Worm (Caenorhabditis elegans) whole organism, midembryonic: ENCODE results near the gene inpp-1.

Source experiments
- T22C8.4 ChIP-seq: fragments of 200-800 bp; sonication (Bioruptor generic); IDR thresholded peaks from 2 replicates; pipeline ENCODE4 v1.3.6; 2022; ENCODE audit warnings: missing genetic modification characterization, missing compliant biosample characterization
- cog-1 ChIP-seq: sonication (generic microtip); optimal IDR thresholded peaks from 2 replicates; lab custom pipeline; 2016; ENCODE audit warnings: missing genetic modification characterization, missing compliant biosample characterization
- flt-1 ChIP-seq: fragments of 200-800 bp; sonication (Bioruptor generic); IDR thresholded peaks from 2 replicates; pipeline ENCODE4 v1.3.6; 2022; ENCODE audit warnings: missing genetic modification characterization, missing compliant biosample characterization
- klf-2 ChIP-seq: fragments of 200-800 bp; sonication (Bioruptor generic); conservative IDR thresholded peaks from 2 replicates; pipeline ENCODE4 v1.3.6; 2022; ENCODE audit warnings: missing genetic modification reagents, missing genetic modification characterization, missing compliant biosample characterization
- med-1 ChIP-seq: sonication (generic microtip); optimal IDR thresholded peaks from 2 replicates; lab custom pipeline; 2017; ENCODE audit warnings: missing genetic modification characterization, mild to moderate bottlenecking, missing compliant biosample characterization, antibody characterized with exemption, missing genetic modification reagents; ENCODE audit not compliant: insufficient read depth
- ref-1 ChIP-seq: fragments of 200-800 bp; sonication (Bioruptor generic); conservative IDR thresholded peaks from 2 replicates; pipeline ENCODE4 v1.3.6; 2022; ENCODE audit warnings: missing genetic modification reagents, missing genetic modification characterization, missing compliant biosample characterization
- tab-1 ChIP-seq: fragments of 200-800 bp; sonication (Bioruptor generic); IDR thresholded peaks from 2 replicates; pipeline ENCODE4 v1.3.6; 2022; ENCODE audit warnings: missing genetic modification characterization, missing compliant biosample characterization
- ztf-23 ChIP-seq: fragments of 200-800 bp; sonication (Bioruptor generic); IDR thresholded peaks from 2 replicates; pipeline ENCODE4 v1.3.6; 2022; ENCODE audit warnings: missing genetic modification reagents, missing genetic modification characterization, missing compliant biosample characterization
- ztf-29 ChIP-seq: fragments of 200-800 bp; sonication (Bioruptor generic); IDR thresholded peaks from 2 replicates; pipeline ENCODE4 v1.3.6; 2022; ENCODE audit warnings: missing genetic modification reagents, missing genetic modification characterization, missing compliant biosample characterization

The inpp-1 gene

DNA sequence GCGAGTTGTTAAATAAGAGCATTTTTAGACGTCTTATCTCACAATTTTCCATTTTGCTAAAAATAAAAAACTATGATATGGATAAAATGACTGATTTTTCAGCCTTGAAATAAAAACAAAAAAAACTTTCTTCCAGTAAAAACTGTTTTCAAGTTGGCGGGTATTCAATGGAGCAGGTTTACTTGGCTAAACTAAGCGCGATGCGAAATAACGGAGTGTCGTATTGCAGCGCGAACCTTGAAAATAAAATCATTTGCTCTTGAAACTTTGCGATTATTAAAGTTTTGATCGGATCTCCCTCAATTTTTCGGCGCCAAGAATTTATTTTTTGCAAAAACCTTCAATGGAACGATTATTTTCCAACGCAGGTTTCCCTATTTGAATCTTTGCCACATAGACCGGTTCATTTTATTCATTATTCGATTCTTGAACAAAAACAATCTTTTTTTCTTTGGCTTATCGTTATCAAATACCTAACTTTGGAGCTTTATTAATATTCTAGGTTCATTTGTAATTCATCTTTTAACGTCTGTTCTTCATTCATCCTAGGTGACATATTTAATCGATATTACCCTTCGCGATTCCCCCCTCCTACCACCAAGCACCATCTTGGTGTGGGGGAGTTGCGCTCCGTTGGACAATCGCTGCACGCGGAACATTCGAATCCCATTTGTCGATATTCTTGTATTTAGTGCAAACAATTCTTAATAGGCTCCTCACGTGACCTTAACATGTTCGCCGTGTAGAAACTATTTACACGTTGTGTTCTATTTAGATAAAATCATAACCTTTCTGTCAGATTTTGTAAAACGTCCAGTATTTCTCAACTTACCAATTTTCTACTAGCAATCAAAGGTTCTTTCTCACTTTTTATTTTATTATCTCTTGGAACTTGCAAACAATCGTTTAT, 38.9 kb downstream of the inpp-1 start, which contains the start of the genes orc-5 and cyb-1:
orc-5 (minus strand) TSS at position 62 of the 910 bp plus-strand sequence.
cyb-1 (plus strand) TSS at position 690 of the 910 bp plus-strand sequence.
- TF ChIP-seq T22C8.4 (GFP tag; lab: Robert Waterston, UW) (peak; percentile 68), ztf-23 (GFP tag; lab: Robert Waterston, UW) (no peak), med-1 (no peak), ref-1 (GFP tag; lab: Robert Waterston, UW) (no peak), tab-1 (no peak), ztf-29 (GFP tag; lab: Robert Waterston, UW) (no peak)

DNA sequence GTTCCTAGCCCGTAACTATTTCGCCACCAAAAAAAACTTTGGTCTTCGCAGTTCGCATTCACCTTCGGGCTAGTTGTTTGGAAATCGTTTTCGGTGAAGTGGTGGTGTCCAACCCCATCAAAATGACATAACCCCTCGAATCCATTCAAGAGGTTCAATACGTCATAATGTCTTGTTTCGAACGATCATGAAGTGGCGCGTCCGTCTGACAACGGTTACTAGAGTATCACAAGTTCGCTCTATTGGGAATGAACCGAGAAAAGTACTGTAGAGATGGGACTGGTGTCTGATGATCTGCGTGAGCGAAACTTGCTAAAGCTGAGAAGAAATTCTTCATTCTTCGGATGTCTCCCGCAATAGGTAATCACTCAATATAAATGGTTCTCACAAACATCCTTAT, 46.0 kb downstream of the inpp-1 start, which contains the start of gene ZC168.2:
ZC168.2 (plus strand) TSS at position 301 of the 400 bp plus-strand sequence.
- TF ChIP-seq ref-1 (GFP tag; lab: Robert Waterston, UW) (no peak), klf-2 (GFP tag; lab: Robert Waterston, UW) (no peak), tab-1 (no peak), cog-1 (tag; lab: Kevin White, UChicago) (no peak), ztf-23 (GFP tag; lab: Robert Waterston, UW) (no peak), med-1 (no peak), T22C8.4 (GFP tag; lab: Robert Waterston, UW) (no peak), flt-1 (GFP tag; lab: Robert Waterston, UW) (no peak), ztf-29 (GFP tag; lab: Robert Waterston, UW) (no peak)
